Fruit fly (Drosophila melanogaster) whole organism, embryonic: ENCODE results near the gene RpL23A.
A peak's percentile ranks its signal among the peaks of the same experiment; 100 is the strongest.

Source experiments
- Adf1 ChIP-seq: fragments of 200-800 bp; sonication (Bioruptor generic); IDR thresholded peaks from 2 replicates; pipeline ENCODE4 v1.3.6; 2022; ENCODE audit warnings: missing biosample characterization, missing genetic modification characterization
- B-H1 ChIP-seq: fragments of 200-800 bp; sonication (Bioruptor generic); IDR thresholded peaks from 3 replicates; pipeline ENCODE4 v1.3.6; 2022; ENCODE audit warnings: missing biosample characterization, missing genetic modification characterization
- CG10147 ChIP-seq: fragments of 200-800 bp; sonication (Bioruptor generic); optimal IDR thresholded peaks from 2 replicates; lab custom pipeline; 2019; ENCODE audit warnings: missing biosample characterization, mild to moderate bottlenecking, missing genetic modification characterization, moderate library complexity
- CG11456 ChIP-seq: fragments of 200-800 bp; sonication (Bioruptor generic); IDR thresholded peaks from 3 replicates; pipeline ENCODE4 v1.3.6; 2022; ENCODE audit warnings: missing biosample characterization, missing genetic modification characterization
- CG12769 ChIP-seq: fragments of 200-800 bp; sonication (Bioruptor generic); optimal IDR thresholded peaks from 2 replicates; lab custom pipeline; 2019; ENCODE audit warnings: missing biosample characterization, mild to moderate bottlenecking, missing genetic modification characterization, moderate library complexity
- CG14710 ChIP-seq: fragments of 200-800 bp; sonication (Bioruptor generic); optimal IDR thresholded peaks from 3 replicates; lab custom pipeline; 2019; ENCODE audit warnings: missing biosample characterization, mild to moderate bottlenecking, missing genetic modification characterization, moderate library complexity
- CG15073 ChIP-seq: fragments of 200-800 bp; sonication (Bioruptor generic); optimal IDR thresholded peaks from 2 replicates; lab custom pipeline; 2016; ENCODE audit warnings: missing biosample characterization, missing genetic modification characterization
- CG15269 ChIP-seq: fragments of 200-800 bp; sonication (Bioruptor generic); optimal IDR thresholded peaks from 2 replicates; lab custom pipeline; 2018; ENCODE audit warnings: missing biosample characterization, mild to moderate bottlenecking, missing genetic modification characterization, moderate library complexity
- CG1603 ChIP-seq: fragments of 200-800 bp; sonication (Bioruptor generic); optimal IDR thresholded peaks from 2 replicates; lab custom pipeline; 2019; ENCODE audit warnings: missing biosample characterization, mild to moderate bottlenecking, missing genetic modification characterization, moderate library complexity
- CG16815 ChIP-seq: fragments of 200-800 bp; sonication (Bioruptor generic); optimal IDR thresholded peaks from 3 replicates; lab custom pipeline; 2017; ENCODE audit warnings: missing biosample characterization, mild to moderate bottlenecking, missing genetic modification characterization
- CG16863 ChIP-seq: fragments of 200-800 bp; sonication (Bioruptor generic); optimal IDR thresholded peaks from 3 replicates; lab custom pipeline; 2016; ENCODE audit warnings: missing biosample characterization, missing genetic modification characterization
- CG17186 ChIP-seq: fragments of 200-800 bp; sonication (Bioruptor generic); optimal IDR thresholded peaks from 3 replicates; lab custom pipeline; 2017; ENCODE audit warnings: missing biosample characterization, missing genetic modification reagents, missing genetic modification characterization
- CG17361 ChIP-seq: fragments of 200-800 bp; sonication (Bioruptor generic); IDR thresholded peaks from 3 replicates; pipeline ENCODE4 v1.3.6; 2022; ENCODE audit warnings: missing biosample characterization, missing genetic modification characterization
- CG17612 ChIP-seq: fragments of 200-800 bp; sonication (Bioruptor generic); IDR thresholded peaks from 2 replicates; pipeline ENCODE4 v1.3.6; 2022; ENCODE audit warnings: missing biosample characterization, missing genetic modification characterization
- CG18619 ChIP-seq: fragments of 200-800 bp; sonication (Bioruptor generic); optimal IDR thresholded peaks from 3 replicates; lab custom pipeline; 2017; ENCODE audit warnings: missing biosample characterization, mild to moderate bottlenecking, missing genetic modification characterization
- CG34422 ChIP-seq: fragments of 200-800 bp; sonication (Bioruptor generic); IDR thresholded peaks from 3 replicates; pipeline ENCODE4 v1.3.6; 2022; ENCODE audit warnings: missing biosample characterization, missing genetic modification characterization
- CG6175 ChIP-seq: fragments of 200-800 bp; sonication (Bioruptor generic); IDR thresholded peaks from 3 replicates; pipeline ENCODE4 v1.3.6; 2022; ENCODE audit warnings: missing biosample characterization, missing genetic modification characterization
- CG7786 ChIP-seq: fragments of 200-800 bp; sonication (Bioruptor generic); optimal IDR thresholded peaks from 2 replicates; lab custom pipeline; 2016; ENCODE audit warnings: missing biosample characterization, missing genetic modification characterization
- CG9797 ChIP-seq: fragments of 200-800 bp; sonication (Bioruptor generic); optimal IDR thresholded peaks from 3 replicates; lab custom pipeline; 2018; ENCODE audit warnings: missing biosample characterization, mild to moderate bottlenecking, missing genetic modification characterization
- D ChIP-seq, 2 experiments: fragments of 200-800 bp in 1 of 2; fragments of >200 bp in 1 of 2; sonication (Bioruptor generic) in 1 of 2; optimal IDR thresholded peaks; 2 replicates in 1 of 2; 3 replicates in 1 of 2; lab custom pipeline; 2017; ENCODE audit warnings: mild to moderate bottlenecking in 1 of 2, missing biosample characterization in 1 of 2, missing genetic modification characterization in 1 of 2, missing genetic modification reagents in 1 of 2
- Dll ChIP-seq: fragments of 200-800 bp; sonication (Bioruptor generic); IDR thresholded peaks from 4 replicates; pipeline ENCODE4 v1.3.6; 2022; ENCODE audit warnings: missing biosample characterization, missing genetic modification characterization; ENCODE audit not compliant: partially characterized antibody
- Dp ChIP-seq: fragments of 200-800 bp; sonication (Bioruptor generic); optimal IDR thresholded peaks from 2 replicates; lab custom pipeline; 2018; ENCODE audit warnings: missing biosample characterization, mild to moderate bottlenecking, missing genetic modification characterization, moderate library complexity
- Fer1 ChIP-seq: fragments of 200-800 bp; sonication (Bioruptor generic); optimal IDR thresholded peaks from 2 replicates; lab custom pipeline; 2017; ENCODE audit warnings: missing biosample characterization, mild to moderate bottlenecking, missing genetic modification characterization
- HLH3B ChIP-seq: fragments of 200-800 bp; sonication (Bioruptor generic); IDR thresholded peaks from 2 replicates; pipeline ENCODE4 v1.3.6; 2022; ENCODE audit warnings: missing biosample characterization, missing genetic modification characterization
- Hand ChIP-seq: fragments of 200-800 bp; sonication (Bioruptor generic); optimal IDR thresholded peaks from 2 replicates; lab custom pipeline; 2017; ENCODE audit warnings: mild to moderate bottlenecking, missing biosample characterization, missing genetic modification reagents, missing genetic modification characterization
- Lhr ChIP-seq: fragments of 200-800 bp; sonication (Bioruptor generic); optimal IDR thresholded peaks from 3 replicates; lab custom pipeline; 2017; ENCODE audit warnings: mild to moderate bottlenecking, missing biosample characterization, missing genetic modification reagents, missing genetic modification characterization
- Rx ChIP-seq: fragments of 200-800 bp; sonication (Bioruptor generic); IDR thresholded peaks from 2 replicates; pipeline ENCODE4 v1.3.6; 2022; ENCODE audit warnings: missing biosample characterization, missing genetic modification characterization
- Tbp ChIP-seq: fragments of >200 bp; optimal IDR thresholded peaks from 2 replicates; lab custom pipeline; 2018; ENCODE audit warnings: missing biosample characterization, missing genetic modification characterization
- bowl ChIP-seq: fragments of 200-800 bp; sonication (Bioruptor generic); IDR thresholded peaks from 2 replicates; pipeline ENCODE4 v1.3.6; 2022; ENCODE audit warnings: missing biosample characterization, missing genetic modification characterization
- chinmo ChIP-seq: fragments of 200-800 bp; sonication (Bioruptor generic); IDR thresholded peaks from 4 replicates; pipeline ENCODE4 v1.3.6; 2022; ENCODE audit warnings: missing biosample characterization, missing genetic modification characterization; ENCODE audit not compliant: partially characterized antibody
- crol ChIP-seq: fragments of 200-800 bp; sonication (Bioruptor generic); IDR thresholded peaks from 2 replicates; pipeline ENCODE4 v1.3.6; 2022; ENCODE audit warnings: missing biosample characterization, missing genetic modification characterization
- cwo ChIP-seq: fragments of 200-800 bp; sonication (Bioruptor generic); optimal IDR thresholded peaks from 3 replicates; lab custom pipeline; 2017; ENCODE audit warnings: missing biosample characterization, missing genetic modification characterization, mild to moderate bottlenecking, moderate library complexity, missing genetic modification reagents
- da ChIP-seq: fragments of 200-800 bp; sonication (Bioruptor generic); optimal IDR thresholded peaks from 2 replicates; lab custom pipeline; 2016; ENCODE audit warnings: missing biosample characterization, missing genetic modification characterization
- dysf ChIP-seq: fragments of 200-800 bp; sonication (Bioruptor generic); IDR thresholded peaks from 3 replicates; pipeline ENCODE4 v1.3.6; 2022; ENCODE audit warnings: missing biosample characterization, missing genetic modification characterization
- emc ChIP-seq: fragments of 200-800 bp; sonication (Bioruptor generic); optimal IDR thresholded peaks from 2 replicates; lab custom pipeline; 2016; ENCODE audit warnings: missing biosample characterization, missing genetic modification characterization
- ftz-f1 ChIP-seq: fragments of 200-800 bp; sonication (Bioruptor generic); optimal IDR thresholded peaks from 2 replicates; lab custom pipeline; 2016; ENCODE audit warnings: missing biosample characterization, missing genetic modification characterization
- grn ChIP-seq: fragments of 200-800 bp; sonication (Bioruptor generic); optimal IDR thresholded peaks from 3 replicates; lab custom pipeline; 2017; ENCODE audit warnings: missing biosample characterization, missing genetic modification characterization
- gro ChIP-seq: fragments of 200-800 bp; sonication (Bioruptor generic); optimal IDR thresholded peaks from 2 replicates; lab custom pipeline; 2016; ENCODE audit warnings: missing biosample characterization, missing genetic modification characterization
- h ChIP-seq: fragments of >200 bp; optimal IDR thresholded peaks from 2 replicates; lab custom pipeline; 2017
- lmd ChIP-seq: fragments of 200-800 bp; sonication (Bioruptor generic); IDR thresholded peaks from 2 replicates; pipeline ENCODE4 v1.3.6; 2022; ENCODE audit warnings: missing biosample characterization, missing genetic modification characterization
- pb ChIP-seq: fragments of 200-800 bp; sonication (Bioruptor generic); optimal IDR thresholded peaks from 3 replicates; lab custom pipeline; 2016; ENCODE audit warnings: missing biosample characterization, missing genetic modification characterization
- pros ChIP-seq: fragments of 200-800 bp; sonication (Bioruptor generic); optimal IDR thresholded peaks from 3 replicates; lab custom pipeline; 2019; ENCODE audit warnings: missing biosample characterization, mild to moderate bottlenecking, missing genetic modification characterization, moderate library complexity
- shn ChIP-seq: fragments of 200-800 bp; sonication (Bioruptor generic); optimal IDR thresholded peaks from 3 replicates; lab custom pipeline; 2016; ENCODE audit warnings: missing biosample characterization, missing genetic modification characterization
- slou ChIP-seq: fragments of 200-800 bp; sonication (Bioruptor generic); optimal IDR thresholded peaks from 3 replicates; lab custom pipeline; 2016; ENCODE audit warnings: missing biosample characterization, missing genetic modification characterization
- slp2 ChIP-seq: fragments of 200-800 bp; sonication (Bioruptor generic); optimal IDR thresholded peaks from 2 replicates; lab custom pipeline; 2016; ENCODE audit warnings: missing biosample characterization, missing genetic modification characterization
- sna ChIP-seq: fragments of 200-800 bp; sonication (Bioruptor generic); IDR thresholded peaks from 2 replicates; pipeline ENCODE4 v1.3.6; 2022; ENCODE audit warnings: missing biosample characterization, missing genetic modification characterization; ENCODE audit not compliant: partially characterized antibody
- sr ChIP-seq: fragments of 200-800 bp; sonication (Bioruptor generic); IDR thresholded peaks from 3 replicates; pipeline ENCODE4 v1.3.6; 2022; ENCODE audit warnings: missing biosample characterization, missing genetic modification characterization
- sug ChIP-seq: fragments of 200-800 bp; optimal IDR thresholded peaks from 2 replicates; lab custom pipeline; 2019; ENCODE audit warnings: missing biosample characterization, mild to moderate bottlenecking, missing genetic modification characterization, moderate library complexity
- tna ChIP-seq: fragments of 200-800 bp; sonication (Bioruptor generic); IDR thresholded peaks from 2 replicates; pipeline ENCODE4 v1.3.6; 2022; ENCODE audit warnings: missing biosample characterization, missing genetic modification characterization; ENCODE audit not compliant: partially characterized antibody
- vnd ChIP-seq: fragments of 200-800 bp; sonication (Bioruptor generic); IDR thresholded peaks from 3 replicates; pipeline ENCODE4 v1.3.6; 2022; ENCODE audit warnings: missing biosample characterization, missing genetic modification characterization; ENCODE audit not compliant: partially characterized antibody

The RpL23A gene

dm6 chr3L:1618116-1618727, 50.2 kb downstream of the RpL23A start, which contains the start of the genes CG13926, ABCB7 and CG33230 (continued):
- TF ChIP-seq Rx (GFP tag; lab: Robert Waterston, UW) (no peak), chinmo (GFP tag; lab: Robert Waterston, UW) (0 out of 4 replicates have a peak, but pooled peaks have one; percentile 18), Lhr (GFP tag; lab: Kevin White, UChicago) (peak; percentile 8), Hand (GFP tag; lab: Kevin White, UChicago) (no peak), dysf (GFP tag; lab: Robert Waterston, UW) (0 out of 3 replicates have a peak, but pooled peaks have one; percentile 30), D (optimal IDR thresholded peaks at IDR 0.05; lab: Kevin White, UChicago) (no peak), D (GFP tag; optimal IDR thresholded peaks at IDR 0.05; lab: Kevin White, UChicago) (no peak), CG12769 (tag; lab: Kevin White, UChicago) (no peak), pb (GFP tag; lab: Kevin White, UChicago) (no peak), ftz-f1 (peak; percentile 98), CG17612 (no peak), h (no peak), lmd (GFP tag; lab: Robert Waterston, UW) (no peak), CG7786 (GFP tag; lab: Kevin White, UChicago) (no peak), CG11456 (GFP tag; lab: Robert Waterston, UW) (no peak), CG17361 (no peak; the same call in 2 of the 3 replicates), shn (GFP tag; lab: Kevin White, UChicago) (no peak), CG18619 (peak; percentile 14), CG15269 (tag; lab: Kevin White, UChicago) (no peak), pros (GFP tag; lab: Kevin White, UChicago) (no peak), emc (GFP tag; lab: Kevin White, UChicago) (no peak), Dll (peak; percentile 41; the same call in 1 of the 4 replicates), sr (GFP tag; lab: Robert Waterston, UW) (no peak), gro (GFP tag; lab: Kevin White, UChicago) (no peak), bowl (GFP tag; lab: Robert Waterston, UW) (no peak), CG16863 (no peak), CG34422 (GFP tag; lab: Robert Waterston, UW) (peak; percentile 60; the same call in 2 of the 3 replicates), crol (GFP tag; lab: Robert Waterston, UW) (no peak), CG10147 (no peak), Dp (GFP tag; lab: Kevin White, UChicago) (peak; percentile 14), grn (no peak), sug (peak; percentile 60), Fer1 (GFP tag; lab: Kevin White, UChicago) (peak; percentile 27), B-H1 (GFP tag; lab: Robert Waterston, UW) (no peak), CG1603 (tag; lab: Kevin White, UChicago) (no peak), cwo (peak; percentile 50), sna (GFP tag; lab: Robert Waterston, UW) (no peak), CG16815 (GFP tag; lab: Kevin White, UChicago) (no peak), da (GFP tag; lab: Kevin White, UChicago) (no peak), HLH3B (GFP tag; lab: Robert Waterston, UW) (no peak), Tbp (no peak), slp2 (GFP tag; lab: Kevin White, UChicago) (no peak), slou (GFP tag; lab: Kevin White, UChicago) (no peak), Adf1 (GFP tag; lab: Robert Waterston, UW) (peak; percentile 20; the same call in 1 of the 2 replicates), CG15073 (GFP tag; lab: Kevin White, UChicago) (no peak), tna (GFP tag; lab: Robert Waterston, UW) (no peak), vnd (GFP tag; lab: Robert Waterston, UW) (no peak), CG9797 (GFP tag; lab: Kevin White, UChicago) (no peak), CG14710 (tag; lab: Kevin White, UChicago) (peak; percentile 55), CG17186 (GFP tag; lab: Kevin White, UChicago) (no peak), CG6175 (GFP tag; lab: Robert Waterston, UW) (no peak)
